Worm (Caenorhabditis elegans) whole organism, L1 larva: ENCODE data around the gene F46H5.5.

Experiments
- C16A3.4 ChIP-seq: fragments of 150-350 bp; optimal IDR thresholded peaks from 2 replicates; lab custom pipeline; 2014; ENCODE audit warnings: missing biosample characterization, missing genetic modification characterization
- F16B12.6 ChIP-seq: fragments of 150-350 bp; optimal IDR thresholded peaks from 2 replicates; lab custom pipeline; 2014; ENCODE audit warnings: missing biosample characterization, missing genetic modification characterization
- Y116A8C.19 ChIP-seq: sonication (generic microtip); optimal IDR thresholded peaks from 2 replicates; lab custom pipeline; 2016; ENCODE audit warnings: missing compliant biosample characterization, missing genetic modification characterization, borderline replicate concordance
- aha-1 ChIP-seq: fragments of 150-350 bp; optimal IDR thresholded peaks from 2 replicates; lab custom pipeline; 2014; ENCODE audit warnings: missing biosample characterization, missing genetic modification characterization
- ama-1 ChIP-seq: fragments of 150-350 bp; optimal IDR thresholded peaks from 2 replicates; lab custom pipeline; 2014
- blmp-1 ChIP-seq: fragments of 150-350 bp; optimal IDR thresholded peaks from 2 replicates; lab custom pipeline; 2014; ENCODE audit warnings: missing biosample characterization, missing genetic modification characterization
- ceh-63 ChIP-seq: fragments of 200-800 bp; sonication (Bioruptor generic); optimal IDR thresholded peaks from 2 replicates; lab custom pipeline; 2018; ENCODE audit warnings: mild to moderate bottlenecking, missing genetic modification characterization, missing compliant biosample characterization
- ceh-82 ChIP-seq, 3 experiments: fragments of 150-350 bp in 1 of 3; sonication (generic microtip) in 2 of 3; optimal IDR thresholded peaks; 2 replicates each; lab custom pipeline; 2014 to 2017; ENCODE audit warnings: missing biosample characterization in 3 of 3, missing genetic modification characterization in 3 of 3
- ceh-90 ChIP-seq: sonication (generic microtip); optimal IDR thresholded peaks from 2 replicates; lab custom pipeline; 2016; ENCODE audit warnings: missing genetic modification characterization, missing compliant biosample characterization
- ces-1 ChIP-seq: fragments of 150-350 bp; optimal IDR thresholded peaks from 2 replicates; lab custom pipeline; 2014; ENCODE audit warnings: missing biosample characterization, missing genetic modification reagents, missing genetic modification characterization
- dpl-1 ChIP-seq, 3 experiments: fragments of 150-350 bp in 2 of 3; sonication (generic microtip) in 1 of 3; optimal IDR thresholded peaks; 2 replicates each; lab custom pipeline; 2014 to 2017; ENCODE audit warnings: missing biosample characterization in 3 of 3, missing genetic modification characterization in 3 of 3, missing genetic modification reagents in 3 of 3
- efl-1 ChIP-seq, 4 experiments: fragments of 150-350 bp; optimal IDR thresholded peaks in 3 of 4; peaks in 1 of 4; 1 replicate in 1 of 4; 2 replicates in 3 of 4; lab custom pipeline; 2014; ENCODE audit warnings: missing biosample characterization in 2 of 4, missing genetic modification characterization in 2 of 4, missing genetic modification reagents in 2 of 4
- efl-3 ChIP-seq: fragments of 200-800 bp; sonication (Bioruptor generic); optimal IDR thresholded peaks from 2 replicates; lab custom pipeline; 2018; ENCODE audit warnings: mild to moderate bottlenecking, missing genetic modification characterization, missing compliant biosample characterization
- egl-27 ChIP-seq, 2 experiments: fragments of 150-350 bp in 1 of 2; sonication (generic microtip); optimal IDR thresholded peaks; 3 replicates each; lab custom pipeline; 2017 to 2018; ENCODE audit warnings: missing biosample characterization in 2 of 2, missing genetic modification characterization in 2 of 2, missing genetic modification reagents in 2 of 2
- elt-2 ChIP-seq: sonication (generic microtip); optimal IDR thresholded peaks from 2 replicates; lab custom pipeline; 2016; ENCODE audit warnings: missing genetic modification characterization, mild to moderate bottlenecking, inconsistent platforms, missing compliant biosample characterization, missing genetic modification reagents
- ets-5 ChIP-seq: fragments of 200-800 bp; sonication (Bioruptor generic); IDR thresholded peaks from 2 replicates; pipeline ENCODE4 v1.3.6; 2022; ENCODE audit warnings: missing genetic modification characterization, missing compliant biosample characterization
- fkh-4 ChIP-seq: sonication (generic microtip); optimal IDR thresholded peaks from 2 replicates; lab custom pipeline; 2016; ENCODE audit warnings: missing compliant biosample characterization, missing genetic modification characterization, borderline replicate concordance
- grh-1 ChIP-seq: fragments of 200-800 bp; sonication (Bioruptor generic); IDR thresholded peaks from 2 replicates; pipeline ENCODE4 v1.3.6; 2022; ENCODE audit warnings: missing genetic modification reagents, missing genetic modification characterization, missing compliant biosample characterization
- hlh-17 ChIP-seq: fragments of 200-800 bp; sonication (Bioruptor generic); optimal IDR thresholded peaks from 2 replicates; lab custom pipeline; 2018; ENCODE audit warnings: missing genetic modification characterization, mild to moderate bottlenecking, missing compliant biosample characterization, moderate library complexity, borderline replicate concordance
- hpl-2 ChIP-seq: fragments of 150-350 bp; optimal IDR thresholded peaks from 2 replicates; lab custom pipeline; 2014; ENCODE audit warnings: missing biosample characterization, missing genetic modification reagents, missing genetic modification characterization
- jun-1 ChIP-seq: fragments of 150-350 bp; optimal IDR thresholded peaks from 2 replicates; lab custom pipeline; 2014; ENCODE audit warnings: missing biosample characterization, missing genetic modification reagents, missing genetic modification characterization
- lin-13 ChIP-seq: fragments of 150-350 bp; optimal IDR thresholded peaks from 2 replicates; lab custom pipeline; 2014; ENCODE audit warnings: missing biosample characterization, missing genetic modification reagents, missing genetic modification characterization
- lin-14 ChIP-seq: fragments of 200-800 bp; sonication (Bioruptor generic); optimal IDR thresholded peaks from 2 replicates; lab custom pipeline; 2018; ENCODE audit warnings: mild to moderate bottlenecking, missing genetic modification characterization, moderate library complexity, missing compliant biosample characterization
- lin-15B ChIP-seq: fragments of 150-350 bp; sonication (generic microtip); optimal IDR thresholded peaks from 3 replicates; lab custom pipeline; 2014; ENCODE audit warnings: missing biosample characterization, missing genetic modification characterization
- lir-3 ChIP-seq: sonication (generic microtip); optimal IDR thresholded peaks from 2 replicates; lab custom pipeline; 2016; ENCODE audit warnings: mild to moderate bottlenecking, missing genetic modification characterization, moderate library complexity, missing compliant biosample characterization; ENCODE audit not compliant: poor library complexity
- mab-9 ChIP-seq: fragments of 200-800 bp; sonication (Bioruptor generic); IDR thresholded peaks from 2 replicates; pipeline ENCODE4 v1.3.6; 2022; ENCODE audit warnings: missing genetic modification reagents, missing genetic modification characterization, missing compliant biosample characterization
- nhr-19 ChIP-seq: fragments of 200-800 bp; sonication (Bioruptor generic); conservative IDR thresholded peaks from 2 replicates; pipeline ENCODE4 v1.3.6; 2022; ENCODE audit warnings: missing genetic modification characterization, missing compliant biosample characterization
- nhr-237 ChIP-seq: fragments of 150-350 bp; optimal IDR thresholded peaks from 2 replicates; lab custom pipeline; 2014; ENCODE audit warnings: missing biosample characterization, missing genetic modification characterization
- nhr-71 ChIP-seq: sonication (generic microtip); optimal IDR thresholded peaks from 2 replicates; lab custom pipeline; 2016; ENCODE audit warnings: mild to moderate bottlenecking, missing genetic modification characterization, moderate library complexity, missing compliant biosample characterization
- nhr-77 ChIP-seq: fragments of 150-350 bp; optimal IDR thresholded peaks from 2 replicates; lab custom pipeline; 2014; ENCODE audit warnings: missing biosample characterization, missing genetic modification characterization
- nhr-84 ChIP-seq: sonication (generic microtip); optimal IDR thresholded peaks from 2 replicates; lab custom pipeline; 2017; ENCODE audit warnings: missing biosample characterization, missing genetic modification characterization
- nhr-85 ChIP-seq: sonication (generic microtip); peaks from one replicate; lab custom pipeline; 2016; ENCODE audit warnings: missing genetic modification characterization, inconsistent platforms, missing compliant biosample characterization
- nhr-90 ChIP-seq: sonication (generic microtip); optimal IDR thresholded peaks from 2 replicates; lab custom pipeline; 2016; ENCODE audit warnings: mild to moderate bottlenecking, missing genetic modification characterization, missing compliant biosample characterization; ENCODE audit not compliant: poor library complexity
- pag-3 ChIP-seq: sonication (generic microtip); optimal IDR thresholded peaks from 2 replicates; lab custom pipeline; 2017; ENCODE audit warnings: missing genetic modification characterization, mild to moderate bottlenecking, missing compliant biosample characterization, antibody characterized with exemption, borderline replicate concordance; ENCODE audit not compliant: insufficient read depth
- pax-3 ChIP-seq: fragments of 200-800 bp; sonication (Bioruptor generic); optimal IDR thresholded peaks from 2 replicates; lab custom pipeline; 2018; ENCODE audit warnings: mild to moderate bottlenecking, missing genetic modification characterization, moderate library complexity, missing compliant biosample characterization
- pqm-1 ChIP-seq: sonication (generic microtip); optimal IDR thresholded peaks from 3 replicates; lab custom pipeline; 2017; ENCODE audit warnings: missing biosample characterization, missing genetic modification characterization
- snu-23 ChIP-seq: sonication (generic microtip); optimal IDR thresholded peaks from 2 replicates; lab custom pipeline; 2016; ENCODE audit warnings: missing genetic modification characterization, missing compliant biosample characterization
- sptf-1 ChIP-seq: fragments of 150-350 bp; optimal IDR thresholded peaks from 2 replicates; lab custom pipeline; 2014; ENCODE audit warnings: missing biosample characterization, missing genetic modification characterization
- sup-37 ChIP-seq: fragments of 200-800 bp; sonication (Bioruptor generic); optimal IDR thresholded peaks from 2 replicates; lab custom pipeline; 2018; ENCODE audit warnings: mild to moderate bottlenecking, missing genetic modification characterization, missing compliant biosample characterization
- swsn-7 ChIP-seq: sonication (generic microtip); optimal IDR thresholded peaks from 2 replicates; lab custom pipeline; 2016; ENCODE audit warnings: missing genetic modification characterization, missing compliant biosample characterization
- unc-130 ChIP-seq: fragments of 150-350 bp; optimal IDR thresholded peaks from 2 replicates; lab custom pipeline; 2017; ENCODE audit warnings: missing biosample characterization, missing genetic modification characterization, inconsistent platforms
- unc-30 ChIP-seq: sonication (generic microtip); optimal IDR thresholded peaks from 2 replicates; lab custom pipeline; 2017; ENCODE audit warnings: missing biosample characterization, missing genetic modification characterization
- unc-62 ChIP-seq: fragments of 150-350 bp; optimal IDR thresholded peaks from 2 replicates; lab custom pipeline; 2014; ENCODE audit warnings: missing biosample characterization, missing genetic modification reagents, missing genetic modification characterization
- unc-98 ChIP-seq: fragments of 200-800 bp; sonication (Bioruptor generic); IDR thresholded peaks from 2 replicates; pipeline ENCODE4 v1.3.6; 2022; ENCODE audit warnings: missing genetic modification characterization, missing compliant biosample characterization
- zag-1 ChIP-seq: fragments of 150-350 bp; optimal IDR thresholded peaks from 2 replicates; lab custom pipeline; 2014; ENCODE audit warnings: missing biosample characterization, missing genetic modification characterization
- zip-4 ChIP-seq: fragments of 200-800 bp; sonication (Bioruptor generic); optimal IDR thresholded peaks from 2 replicates; lab custom pipeline; 2018; ENCODE audit warnings: mild to moderate bottlenecking, missing genetic modification characterization, moderate library complexity, missing compliant biosample characterization
- ztf-11 ChIP-seq, 2 experiments: sonication (generic microtip); optimal IDR thresholded peaks; 2 replicates each; lab custom pipeline; 2016 to 2017; ENCODE audit warnings: missing genetic modification characterization in 2 of 2, missing biosample characterization in 1 of 2, missing compliant biosample characterization in 1 of 2
- ztf-4 ChIP-seq: fragments of 150-350 bp; optimal IDR thresholded peaks from 2 replicates; lab custom pipeline; 2014; ENCODE audit warnings: missing biosample characterization, missing genetic modification characterization

Gene F46H5.5

ce11 chrX:7232158-7232822 lies 24.5 kb downstream of the F46H5.5 start (continued):
- TF ChIP-seq unc-130, result no peak
- TF ChIP-seq F16B12.6, result no peak
- no peak for TF ChIP-seq unc-98
- TF ChIP-seq ceh-90, result no peak
- peak in 1 of 3 experiments; percentile 5 for TF ChIP-seq dpl-1 (GFP tag; optimal IDR thresholded peaks at IDR 0.05; lab: Kevin White, UChicago)
- TF ChIP-seq jun-1 (tag; lab: Kevin White, UChicago), result peak; percentile 26
- TF ChIP-seq blmp-1 (tag; lab: Kevin White, UChicago), result no peak
- TF ChIP-seq pag-3 (tag; lab: Kevin White, UChicago), result no peak
- TF ChIP-seq grh-1 (GFP tag; lab: Robert Waterston, UW), result no peak
- TF ChIP-seq lin-15B (tag; lab: Kevin White, UChicago), result no peak
- no peak for TF ChIP-seq mab-9 (GFP tag; lab: Robert Waterston, UW)
- TF ChIP-seq Y116A8C.19 (tag; lab: Kevin White, UChicago), result no peak
- no peak for TF ChIP-seq ces-1 (GFP tag; lab: Kevin White, UChicago)
- no peak for TF ChIP-seq sup-37 (GFP tag; lab: Kevin White, UChicago)
- peak; percentile 18 for TF ChIP-seq nhr-19 (GFP tag; lab: Robert Waterston, UW)
- peak in 1 of 2 experiments; percentile 13 for TF ChIP-seq efl-1 (optimal IDR thresholded peaks at IDR 0.05; lab: Kevin White, UChicago)
- TF ChIP-seq efl-1 (GFP tag; optimal IDR thresholded peaks at IDR 0.05 in 1 of 2; lab: Kevin White, UChicago), result no peak
- TF ChIP-seq nhr-90 (tag; lab: Kevin White, UChicago), result peak; percentile 11
- TF ChIP-seq ztf-4 (tag; lab: Kevin White, UChicago), result no peak
- peak; percentile 53 for TF ChIP-seq snu-23 (GFP tag; lab: Kevin White, UChicago)
- peak in 2 of 3 experiments; percentile 42 for TF ChIP-seq ceh-82 (tag; optimal IDR thresholded peaks at IDR 0.05; lab: Kevin White, UChicago)
- no peak for TF ChIP-seq sptf-1 (tag; lab: Kevin White, UChicago)
- peak; percentile 83 for TF ChIP-seq lin-14 (GFP tag; lab: Kevin White, UChicago)
- peak; percentile 4 for TF ChIP-seq ama-1 (lab: Kevin White, UChicago)
- peak; percentile 70 for TF ChIP-seq nhr-85 (tag; lab: Kevin White, UChicago)
- peak; percentile 29 for TF ChIP-seq nhr-77 (tag; lab: Kevin White, UChicago)
- TF ChIP-seq ztf-11 (tag; optimal IDR thresholded peaks at IDR 0.05; lab: Kevin White, UChicago), result no peak
- TF ChIP-seq pax-3, result no peak
- TF ChIP-seq ceh-63 (GFP tag; lab: Kevin White, UChicago), result no peak
- TF ChIP-seq fkh-4, result no peak
- TF ChIP-seq aha-1 (tag; lab: Kevin White, UChicago), result no peak
- no peak for TF ChIP-seq lir-3 (tag; lab: Kevin White, UChicago)

ce11 chrX:7230877-7231276 lies 25.9 kb downstream of the F46H5.5 start:
- TF ChIP-seq ets-5 (GFP tag; lab: Robert Waterston, UW), result 0 out of 2 replicates have a peak, but pooled peaks have one; percentile 23
- no peak for TF ChIP-seq swsn-7 (tag; lab: Kevin White, UChicago)

ce11 chrX:7230321-7230720 lies 26.5 kb downstream of the F46H5.5 start:
- TF ChIP-seq C16A3.4 (tag; lab: Kevin White, UChicago), result no peak
- no peak for TF ChIP-seq zag-1 (tag; lab: Kevin White, UChicago)
- TF ChIP-seq nhr-84, result no peak
- no peak for TF ChIP-seq lin-13
- TF ChIP-seq snu-23 (GFP tag; lab: Kevin White, UChicago), result peak; percentile 51
- no peak for TF ChIP-seq mab-9 (GFP tag; lab: Robert Waterston, UW)
- no peak for TF ChIP-seq F16B12.6
- no peak for TF ChIP-seq nhr-237
- TF ChIP-seq elt-2 (tag; lab: Kevin White, UChicago), result no peak
- TF ChIP-seq hlh-17 (GFP tag; lab: Kevin White, UChicago), result no peak
- no peak for TF ChIP-seq pqm-1
- TF ChIP-seq egl-27 (tag; optimal IDR thresholded peaks at IDR 0.05; lab: Kevin White, UChicago), result no peak
- TF ChIP-seq fkh-4, result no peak
- TF ChIP-seq zip-4 (GFP tag; lab: Kevin White, UChicago), result no peak
- TF ChIP-seq unc-62 (GFP tag; lab: Kevin White, UChicago), result no peak
- TF ChIP-seq nhr-71 (tag; lab: Kevin White, UChicago), result peak; percentile 35
- no peak for TF ChIP-seq grh-1 (GFP tag; lab: Robert Waterston, UW)
- no peak for TF ChIP-seq unc-30 (tag; lab: Kevin White, UChicago)
- TF ChIP-seq efl-3, result no peak
- TF ChIP-seq unc-98, result no peak
- TF ChIP-seq hpl-2 (GFP tag; lab: Kevin White, UChicago), result no peak
